Fruit fly (Drosophila melanogaster) whole organism, embryonic: ENCODE data around the gene BHD.
A peak's percentile ranks its signal among the peaks of the same experiment; 100 is the strongest.

Experiments
- Ada2b ChIP-seq: fragments of 200-800 bp; sonication (Bioruptor generic); IDR thresholded peaks from 2 replicates; pipeline ENCODE4 v1.3.6; 2022; ENCODE audit warnings: missing biosample characterization, missing genetic modification characterization
- Antp ChIP-seq: fragments of 200-800 bp; sonication (Bioruptor generic); optimal IDR thresholded peaks from 3 replicates; lab custom pipeline; 2016; ENCODE audit warnings: missing biosample characterization, missing genetic modification characterization
- Asciz ChIP-seq: fragments of 200-800 bp; sonication (Bioruptor generic); optimal IDR thresholded peaks from 2 replicates; lab custom pipeline; 2017; ENCODE audit warnings: missing biosample characterization, mild to moderate bottlenecking, missing genetic modification characterization, missing genetic modification reagents
- Blimp-1 ChIP-seq: fragments of 200-800 bp; sonication (Bioruptor generic); optimal IDR thresholded peaks from 3 replicates; lab custom pipeline; 2018; ENCODE audit warnings: missing biosample characterization, missing genetic modification characterization, mild to moderate bottlenecking, moderate library complexity, missing genetic modification reagents
- CG10147 ChIP-seq: fragments of 200-800 bp; sonication (Bioruptor generic); optimal IDR thresholded peaks from 2 replicates; lab custom pipeline; 2019; ENCODE audit warnings: missing biosample characterization, mild to moderate bottlenecking, missing genetic modification characterization, moderate library complexity
- CG10979 ChIP-seq: fragments of 200-800 bp; sonication (Bioruptor generic); optimal IDR thresholded peaks from 2 replicates; lab custom pipeline; 2018; ENCODE audit warnings: missing biosample characterization, mild to moderate bottlenecking, missing genetic modification characterization, moderate library complexity
- CG11504 ChIP-seq: fragments of 200-800 bp; sonication (Bioruptor generic); optimal IDR thresholded peaks from 3 replicates; lab custom pipeline; 2019; ENCODE audit warnings: missing biosample characterization, mild to moderate bottlenecking, missing genetic modification characterization, moderate library complexity
- CG11695 ChIP-seq: fragments of 200-800 bp; sonication (Bioruptor generic); IDR thresholded peaks from 3 replicates; pipeline ENCODE4 v1.3.6; 2022; ENCODE audit warnings: missing biosample characterization, missing genetic modification characterization
- CG12236 ChIP-seq: fragments of 200-800 bp; sonication (Bioruptor generic); optimal IDR thresholded peaks from 2 replicates; lab custom pipeline; 2016; ENCODE audit warnings: missing biosample characterization, missing genetic modification characterization
- CG12391 ChIP-seq: fragments of 200-800 bp; sonication (Bioruptor generic); optimal IDR thresholded peaks from 3 replicates; lab custom pipeline; 2018; ENCODE audit warnings: missing biosample characterization, mild to moderate bottlenecking, missing genetic modification characterization, moderate library complexity
- CG14860 ChIP-seq: fragments of 200-800 bp; sonication (Bioruptor generic); IDR thresholded peaks from 3 replicates; pipeline ENCODE4 v1.3.6; 2022; ENCODE audit warnings: missing biosample characterization, missing genetic modification characterization; ENCODE audit not compliant: partially characterized antibody
- CG17328 ChIP-seq: fragments of 200-800 bp; sonication (Bioruptor generic); IDR thresholded peaks from 2 replicates; pipeline ENCODE4 v1.3.6; 2022; ENCODE audit warnings: missing biosample characterization, missing genetic modification characterization
- CG17802 ChIP-seq: fragments of 200-800 bp; sonication (Bioruptor generic); optimal IDR thresholded peaks from 2 replicates; lab custom pipeline; 2018; ENCODE audit warnings: missing biosample characterization, mild to moderate bottlenecking, missing genetic modification characterization, moderate library complexity
- CG17912 ChIP-seq: fragments of 200-800 bp; sonication (Bioruptor generic); optimal IDR thresholded peaks from 2 replicates; lab custom pipeline; 2018; ENCODE audit warnings: missing biosample characterization, mild to moderate bottlenecking, missing genetic modification characterization
- CG18619 ChIP-seq: fragments of 200-800 bp; sonication (Bioruptor generic); optimal IDR thresholded peaks from 3 replicates; lab custom pipeline; 2017; ENCODE audit warnings: missing biosample characterization, mild to moderate bottlenecking, missing genetic modification characterization
- CG2678 ChIP-seq: fragments of 200-800 bp; sonication (Bioruptor generic); optimal IDR thresholded peaks from 3 replicates; lab custom pipeline; 2019; ENCODE audit warnings: missing biosample characterization, mild to moderate bottlenecking, missing genetic modification characterization, moderate library complexity
- CG2875 ChIP-seq: fragments of 200-800 bp; sonication (Bioruptor generic); optimal IDR thresholded peaks from 2 replicates; lab custom pipeline; 2017; ENCODE audit warnings: missing biosample characterization, mild to moderate bottlenecking, missing genetic modification characterization, missing genetic modification reagents
- CG3281 ChIP-seq: fragments of 200-800 bp; sonication (Bioruptor generic); optimal IDR thresholded peaks from 3 replicates; lab custom pipeline; 2017; ENCODE audit warnings: missing biosample characterization, mild to moderate bottlenecking, missing genetic modification characterization
- CG7372 ChIP-seq: fragments of 200-800 bp; sonication (Bioruptor generic); IDR thresholded peaks from 2 replicates; pipeline ENCODE4 v1.3.6; 2022; ENCODE audit warnings: missing biosample characterization, missing genetic modification characterization
- CG8478 ChIP-seq: fragments of >200 bp; optimal IDR thresholded peaks from 2 replicates; lab custom pipeline; 2018
- CG9932 ChIP-seq: fragments of 200-800 bp; sonication (Bioruptor generic); IDR thresholded peaks from 2 replicates; pipeline ENCODE4 v1.3.6; 2022; ENCODE audit warnings: missing biosample characterization, missing genetic modification characterization
- Dek ChIP-seq: fragments of 200-800 bp; sonication (Bioruptor generic); optimal IDR thresholded peaks from 3 replicates; lab custom pipeline; 2019; ENCODE audit warnings: missing biosample characterization, mild to moderate bottlenecking, missing genetic modification characterization, moderate library complexity
- Drgx ChIP-seq: fragments of 200-800 bp; sonication (Bioruptor generic); IDR thresholded peaks from 2 replicates; pipeline ENCODE4 v1.3.6; 2022; ENCODE audit warnings: missing biosample characterization, missing genetic modification characterization
- Eip74EF ChIP-seq, 2 experiments: fragments of 200-800 bp in 1 of 2; fragments of >200 bp in 1 of 2; sonication (Bioruptor generic) in 1 of 2; optimal IDR thresholded peaks; 2 replicates each; lab custom pipeline; 2017 to 2019; ENCODE audit warnings: missing biosample characterization in 2 of 2, missing genetic modification characterization in 2 of 2, mild to moderate bottlenecking in 1 of 2, moderate library complexity in 1 of 2
- Hr51 ChIP-seq, 2 experiments: fragments of 200-800 bp; sonication (Bioruptor generic); optimal IDR thresholded peaks; 2 replicates in 1 of 2; 3 replicates in 1 of 2; lab custom pipeline; 2016 to 2018; ENCODE audit warnings: missing biosample characterization in 2 of 2, missing genetic modification characterization in 2 of 2, mild to moderate bottlenecking in 1 of 2, moderate library complexity in 1 of 2
- Myb ChIP-seq: fragments of 200-800 bp; sonication (Bioruptor generic); optimal IDR thresholded peaks from 2 replicates; lab custom pipeline; 2016; ENCODE audit warnings: missing biosample characterization, missing genetic modification characterization
- NC2α ChIP-seq: fragments of 200-800 bp; sonication (Bioruptor generic); optimal IDR thresholded peaks from 2 replicates; lab custom pipeline; 2016; ENCODE audit warnings: missing biosample characterization, missing genetic modification characterization
- Ptx1 ChIP-seq: fragments of 200-800 bp; sonication (Bioruptor generic); IDR thresholded peaks from 2 replicates; pipeline ENCODE4 v1.3.6; 2022; ENCODE audit warnings: missing biosample characterization, missing genetic modification characterization
- ap ChIP-seq: fragments of 200-800 bp; sonication (Bioruptor generic); IDR thresholded peaks from 2 replicates; pipeline ENCODE4 v1.3.6; 2022; ENCODE audit warnings: missing biosample characterization, missing genetic modification characterization
- caup ChIP-seq: fragments of 200-800 bp; sonication (Bioruptor generic); optimal IDR thresholded peaks from 3 replicates; lab custom pipeline; 2017; ENCODE audit warnings: missing biosample characterization, mild to moderate bottlenecking, missing genetic modification characterization, moderate library complexity; ENCODE audit not compliant: severe bottlenecking
- dati ChIP-seq: fragments of 200-800 bp; sonication (Bioruptor generic); IDR thresholded peaks from 2 replicates; pipeline ENCODE4 v1.3.6; 2022; ENCODE audit warnings: missing biosample characterization, missing genetic modification characterization
- dmrt99B ChIP-seq: fragments of 200-800 bp; sonication (Bioruptor generic); optimal IDR thresholded peaks from 2 replicates; lab custom pipeline; 2018; ENCODE audit warnings: missing biosample characterization, mild to moderate bottlenecking, missing genetic modification characterization, moderate library complexity
- ems ChIP-seq: fragments of 200-800 bp; sonication (Bioruptor generic); optimal IDR thresholded peaks from 3 replicates; lab custom pipeline; 2016; ENCODE audit warnings: missing biosample characterization, missing genetic modification characterization
- ftz-f1 ChIP-seq: fragments of 200-800 bp; sonication (Bioruptor generic); optimal IDR thresholded peaks from 2 replicates; lab custom pipeline; 2016; ENCODE audit warnings: missing biosample characterization, missing genetic modification characterization
- fu2 ChIP-seq: fragments of 200-800 bp; sonication (Bioruptor generic); optimal IDR thresholded peaks from 2 replicates; lab custom pipeline; 2016; ENCODE audit warnings: missing biosample characterization, missing genetic modification characterization
- klu ChIP-seq: fragments of 200-800 bp; sonication (Bioruptor generic); IDR thresholded peaks from 2 replicates; pipeline ENCODE4 v1.3.6; 2022; ENCODE audit warnings: missing biosample characterization, missing genetic modification characterization
- lbe ChIP-seq: fragments of 200-800 bp; sonication (Bioruptor generic); optimal IDR thresholded peaks from 2 replicates; lab custom pipeline; 2016; ENCODE audit warnings: missing biosample characterization, mild to moderate bottlenecking, missing genetic modification characterization
- odd ChIP-seq: fragments of 200-800 bp; sonication (Bioruptor generic); optimal IDR thresholded peaks from 2 replicates; lab custom pipeline; 2017; ENCODE audit warnings: missing biosample characterization, mild to moderate bottlenecking, missing genetic modification characterization
- pan ChIP-seq, 4 experiments: fragments of >200 bp in 3 of 4; fragments of 200-800 bp in 1 of 4; sonication (Bioruptor generic) in 1 of 4; optimal IDR thresholded peaks in 3 of 4; IDR thresholded peaks in 1 of 4; 2 replicates each; pipeline versions ENCODE4 v1.3.6 to Lab custom; 2017 to 2022; ENCODE audit warnings: missing biosample characterization in 2 of 4, missing genetic modification characterization in 2 of 4, mixed read lengths in 1 of 4
- phol ChIP-seq: fragments of 200-800 bp; sonication (Bioruptor generic); optimal IDR thresholded peaks from 3 replicates; lab custom pipeline; 2018; ENCODE audit warnings: missing biosample characterization, mild to moderate bottlenecking, missing genetic modification characterization, moderate library complexity
- pnt ChIP-seq: fragments of 200-800 bp; sonication (Bioruptor generic); optimal IDR thresholded peaks from 3 replicates; lab custom pipeline; 2016; ENCODE audit warnings: missing biosample characterization, missing genetic modification characterization
- schlank ChIP-seq: fragments of 200-800 bp; sonication (Bioruptor generic); optimal IDR thresholded peaks from 2 replicates; lab custom pipeline; 2018; ENCODE audit warnings: missing biosample characterization, mild to moderate bottlenecking, missing genetic modification characterization
- sens ChIP-seq: fragments of 200-800 bp; sonication (Bioruptor generic); peaks from one replicate; lab custom pipeline; 2016; ENCODE audit warnings: missing biosample characterization, missing genetic modification characterization
- sima ChIP-seq: fragments of 200-800 bp; sonication (Bioruptor generic); optimal IDR thresholded peaks from 2 replicates; lab custom pipeline; 2016; ENCODE audit warnings: missing biosample characterization, missing genetic modification characterization
- slbo ChIP-seq: fragments of 200-800 bp; sonication (Bioruptor generic); IDR thresholded peaks from 2 replicates; pipeline ENCODE4 v1.3.6; 2022; ENCODE audit warnings: missing biosample characterization, missing genetic modification characterization
- sob ChIP-seq: fragments of 200-800 bp; sonication (Bioruptor generic); IDR thresholded peaks from 2 replicates; pipeline ENCODE4 v1.3.6; 2022; ENCODE audit warnings: missing biosample characterization, missing genetic modification characterization
- stc ChIP-seq: fragments of 200-800 bp; sonication (Bioruptor generic); IDR thresholded peaks from 2 replicates; pipeline ENCODE4 v1.3.6; 2022; ENCODE audit warnings: missing biosample characterization, missing genetic modification characterization
- trem ChIP-seq: fragments of 200-800 bp; optimal IDR thresholded peaks from 3 replicates; lab custom pipeline; 2019; ENCODE audit warnings: missing biosample characterization, mild to moderate bottlenecking, missing genetic modification characterization, moderate library complexity
- ttk ChIP-seq: fragments of 200-800 bp; sonication (Bioruptor generic); IDR thresholded peaks from 2 replicates; pipeline ENCODE4 v2.1.2; 2022; ENCODE audit warnings: missing biosample characterization, missing genetic modification characterization
- unpg ChIP-seq: fragments of 200-800 bp; sonication (Bioruptor generic); optimal IDR thresholded peaks from 3 replicates; lab custom pipeline; 2018; ENCODE audit warnings: missing biosample characterization, mild to moderate bottlenecking, missing genetic modification characterization, moderate library complexity

BHD gene

DNA sequence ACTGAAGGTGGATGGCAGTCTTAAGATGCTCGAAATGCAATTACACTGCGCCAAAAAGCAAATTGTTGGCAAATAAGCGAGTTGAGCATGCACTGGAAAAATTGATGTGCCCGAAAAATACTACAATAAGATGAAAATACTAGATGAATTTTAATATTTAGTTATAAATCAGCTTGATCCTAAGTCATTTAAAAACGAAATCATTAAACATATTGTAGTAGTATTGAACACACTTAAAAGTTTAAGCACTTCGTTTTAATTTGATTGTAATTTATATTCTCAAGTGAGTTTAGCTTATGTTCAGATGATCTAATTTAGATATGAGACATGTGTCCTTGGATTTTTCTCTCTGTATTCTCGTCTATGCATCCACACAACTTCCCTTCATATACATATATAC is 24.1 kb downstream of the BHD start:
- TF ChIP-seq Drgx = no peak
- TF ChIP-seq dmrt99B (tag; lab: Kevin White, UChicago) = peak; percentile 74
- TF ChIP-seq CG9932 (GFP tag; lab: Robert Waterston, UW) = no peak
- peak; percentile 53 for TF ChIP-seq Ptx1 (GFP tag; lab: Robert Waterston, UW)
- no peak for TF ChIP-seq Myb (GFP tag; lab: Kevin White, UChicago)
- peak; percentile 63 for TF ChIP-seq CG2678
- TF ChIP-seq Ada2b (GFP tag; lab: Robert Waterston, UW) = peak; percentile 25; the same call in 1 of the 2 replicates
- TF ChIP-seq ttk (GFP tag; lab: Robert Waterston, UW) = peak; percentile 38; the same call in 1 of the 2 replicates
- no peak for TF ChIP-seq CG10147
- no peak for TF ChIP-seq lbe (GFP tag; lab: Kevin White, UChicago)
- TF ChIP-seq Blimp-1 (GFP tag; lab: Kevin White, UChicago) = peak; percentile 0
- TF ChIP-seq dati (GFP tag; lab: Robert Waterston, UW) = no peak
- no peak for TF ChIP-seq sima (GFP tag; lab: Kevin White, UChicago)
- TF ChIP-seq CG12391 (tag; lab: Kevin White, UChicago) = no peak
- no peak for TF ChIP-seq CG14860
- no peak for TF ChIP-seq pan (optimal IDR thresholded peaks at IDR 0.05; lab: Kevin White, UChicago)
- peak in 1 of 2 experiments; percentile 41 for TF ChIP-seq pan (GFP tag; optimal IDR thresholded peaks at IDR 0.05 in 1 of 2, IDR thresholded peaks at IDR 0.05 in 1 of 2)
- TF ChIP-seq unpg (GFP tag; lab: Kevin White, UChicago) = peak; percentile 11
- 0 out of 2 replicates have a peak, but pooled peaks have one; percentile 23 for TF ChIP-seq CG17328 (GFP tag; lab: Robert Waterston, UW)
- peak; percentile 74 for TF ChIP-seq CG11504 (tag; lab: Kevin White, UChicago)
- no peak for TF ChIP-seq CG2875
- TF ChIP-seq CG17802 = no peak
- 0 out of 2 replicates have a peak, but pooled peaks have one; percentile 17 for TF ChIP-seq sob (GFP tag; lab: Robert Waterston, UW)
- peak; percentile 4 for TF ChIP-seq caup (GFP tag; lab: Kevin White, UChicago)
- TF ChIP-seq Hr51 (GFP tag; optimal IDR thresholded peaks at IDR 0.05; lab: Kevin White, UChicago) = peak in 1 of 2 experiments; percentile 33
- TF ChIP-seq Dek = no peak
- TF ChIP-seq Eip74EF (GFP tag; optimal IDR thresholded peaks at IDR 0.05; lab: Kevin White, UChicago) = peak in 1 of 2 experiments; percentile 33
- TF ChIP-seq CG8478 (lab: Kevin White, UChicago) = no peak
- no peak for TF ChIP-seq NC2α (GFP tag; lab: Kevin White, UChicago)
- TF ChIP-seq CG12236 (GFP tag; lab: Kevin White, UChicago) = no peak
- 0 out of 3 replicates have a peak, but pooled peaks have one; percentile 7 for TF ChIP-seq CG11695
- TF ChIP-seq CG18619 (GFP tag; lab: Kevin White, UChicago) = no peak
- peak; percentile 12 for TF ChIP-seq CG10979 (tag; lab: Kevin White, UChicago)
- peak; percentile 40; the same call in 1 of the 2 replicates for TF ChIP-seq stc (GFP tag; lab: Robert Waterston, UW)
- TF ChIP-seq slbo (GFP tag; lab: Robert Waterston, UW) = peak; percentile 23; the same call in 1 of the 2 replicates
- TF ChIP-seq ems (GFP tag; lab: Kevin White, UChicago) = peak; percentile 9
- no peak for TF ChIP-seq Antp (GFP tag; lab: Kevin White, UChicago)
- no peak for TF ChIP-seq ftz-f1
- TF ChIP-seq schlank (tag; lab: Kevin White, UChicago) = no peak
- peak; percentile 50 for TF ChIP-seq phol (tag; lab: Kevin White, UChicago)
- TF ChIP-seq pnt (GFP tag; lab: Kevin White, UChicago) = no peak
- no peak for TF ChIP-seq klu (GFP tag; lab: Robert Waterston, UW)
- peak; percentile 24 for TF ChIP-seq sens
- TF ChIP-seq trem (tag; lab: Kevin White, UChicago) = no peak
- no peak for TF ChIP-seq CG7372
- TF ChIP-seq CG17912 (GFP tag; lab: Kevin White, UChicago) = no peak
- TF ChIP-seq fu2 (GFP tag; lab: Kevin White, UChicago) = no peak
- TF ChIP-seq odd (GFP tag; lab: Kevin White, UChicago) = no peak
- TF ChIP-seq CG3281 (GFP tag; lab: Kevin White, UChicago) = peak; percentile 57
- no peak for TF ChIP-seq ap
- TF ChIP-seq Asciz = peak; percentile 40
